Worm (Caenorhabditis elegans) whole organism, midembryonic: ENCODE measurements around the gene F40H3.3.

ENCODE experiments used
- T22C8.4 ChIP-seq: fragments of 200-800 bp; sonication (Bioruptor generic); IDR thresholded peaks from 2 replicates; pipeline ENCODE4 v1.3.6; 2022; ENCODE audit warnings: missing genetic modification characterization, missing compliant biosample characterization
- cog-1 ChIP-seq: sonication (generic microtip); optimal IDR thresholded peaks from 2 replicates; lab custom pipeline; 2016; ENCODE audit warnings: missing genetic modification characterization, missing compliant biosample characterization
- flt-1 ChIP-seq: fragments of 200-800 bp; sonication (Bioruptor generic); IDR thresholded peaks from 2 replicates; pipeline ENCODE4 v1.3.6; 2022; ENCODE audit warnings: missing genetic modification characterization, missing compliant biosample characterization
- tab-1 ChIP-seq: fragments of 200-800 bp; sonication (Bioruptor generic); IDR thresholded peaks from 2 replicates; pipeline ENCODE4 v1.3.6; 2022; ENCODE audit warnings: missing genetic modification characterization, missing compliant biosample characterization
- ztf-23 ChIP-seq: fragments of 200-800 bp; sonication (Bioruptor generic); IDR thresholded peaks from 2 replicates; pipeline ENCODE4 v1.3.6; 2022; ENCODE audit warnings: missing genetic modification reagents, missing genetic modification characterization, missing compliant biosample characterization

DNA sequence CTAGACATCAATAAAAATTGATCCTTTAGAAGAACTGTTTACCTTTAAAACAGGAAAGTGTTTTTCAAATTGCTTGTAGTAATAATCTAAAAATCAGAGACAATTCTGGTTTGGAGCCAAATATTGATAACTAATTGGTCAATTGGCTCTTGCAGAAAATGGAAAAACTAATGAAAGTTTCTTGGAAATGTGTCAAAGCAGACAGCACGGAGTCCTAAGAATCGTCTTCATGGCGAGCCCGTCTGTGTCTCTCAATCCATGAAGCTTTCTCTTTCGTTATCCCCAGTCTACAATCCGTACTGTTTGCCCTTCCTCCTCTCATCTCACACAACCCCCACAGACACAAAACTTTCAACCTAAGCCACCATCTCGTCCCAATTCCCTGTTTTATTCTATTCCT lies 8.2 kb downstream of the F40H3.3 start, which contains the start of gene F40H3.1:
- TF ChIP-seq flt-1 (GFP tag; lab: Robert Waterston, UW), result no peak
- TF ChIP-seq ztf-23 (GFP tag; lab: Robert Waterston, UW), result no peak
- no peak for TF ChIP-seq T22C8.4
- no peak for TF ChIP-seq cog-1 (tag; lab: Kevin White, UChicago)
- TF ChIP-seq tab-1 (GFP tag; lab: Robert Waterston, UW), result no peak
